Worm (Caenorhabditis elegans): Measurements from ENCODE around the gene nhr-150.

nhr-150 gene

DNA sequence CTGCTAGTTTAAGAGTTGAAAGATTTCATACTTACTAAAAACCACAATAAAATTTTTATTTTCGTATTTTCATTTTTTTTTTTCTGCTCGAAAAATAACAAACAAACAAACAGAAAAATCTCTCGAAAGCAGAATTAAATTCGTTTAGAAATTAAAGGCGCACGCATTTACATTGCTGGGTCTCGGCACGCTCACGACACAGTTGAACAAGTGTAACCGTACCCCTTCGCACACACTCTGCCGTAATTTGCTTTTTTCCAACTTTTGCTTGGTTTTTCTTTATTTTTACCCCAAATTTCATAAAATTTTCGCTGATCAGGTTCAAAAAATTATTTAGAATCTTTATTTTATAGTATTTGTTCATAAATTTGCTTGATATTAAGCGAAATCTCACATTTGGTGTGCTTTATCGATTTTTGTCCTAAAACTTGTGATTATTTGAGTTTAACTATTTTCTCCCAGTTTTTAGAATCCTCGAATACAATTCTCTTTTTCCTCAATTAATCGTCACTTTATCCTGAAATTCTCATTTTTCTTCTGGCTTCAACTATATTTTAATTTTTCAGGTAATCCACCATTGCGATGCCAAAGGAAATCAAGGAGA is 30.4 kb upstream of the nhr-150 start, which contains the start of gene rpl-38:
Gene rpl-38 (plus strand): TSS at position 554 of the 604 bp plus-strand sequence.
- TF ChIP-seq rnt-1 (tag; optimal IDR thresholded peaks at IDR 0.05) (no peak), nhr-11 (tag; optimal IDR thresholded peaks at IDR 0.05) (no peak), npax-4 (tag; optimal IDR thresholded peaks at IDR 0.05) (no peak), elt-4 (tag; optimal IDR thresholded peaks at IDR 0.05) (no peak), fax-1 (tag; optimal IDR thresholded peaks at IDR 0.05) (no peak), T23F11.4 (GFP tag; optimal IDR thresholded peaks at IDR 0.05) (no peak), tbx-2 (tag; optimal IDR thresholded peaks at IDR 0.05) (peak; percentile 40), ceh-34 (tag; optimal IDR thresholded peaks at IDR 0.05) (peak; percentile 37), ceh-31 (tag; optimal IDR thresholded peaks at IDR 0.05) (peak; percentile 56), dve-1 (tag; optimal IDR thresholded peaks at IDR 0.05) (no peak), pqm-1 (tag; optimal IDR thresholded peaks at IDR 0.05) (no peak), fkh-10 (GFP tag; optimal IDR thresholded peaks at IDR 0.05) (no peak), C08G9.2 (tag; optimal IDR thresholded peaks at IDR 0.05) (no peak), ztf-16 (tag; optimal IDR thresholded peaks at IDR 0.05) (no peak), ceh-2 (tag; optimal IDR thresholded peaks at IDR 0.05) (no peak), mec-3 (tag; optimal IDR thresholded peaks at IDR 0.05; ENCODE audit: borderline replicate concordance) (no peak), hlh-6 (tag; optimal IDR thresholded peaks at IDR 0.05) (no peak), unc-3 (GFP tag; conservative IDR thresholded peaks at IDR 0.05) (no peak), unc-3 (tag; optimal IDR thresholded peaks at IDR 0.05) (no peak), C38D4.7 (GFP tag; optimal IDR thresholded peaks at IDR 0.05) (no peak), ceh-48 (tag; optimal IDR thresholded peaks at IDR 0.05) (no peak), ceh-18 (tag; optimal IDR thresholded peaks at IDR 0.05) (peak; percentile 38), che-1 (tag; optimal IDR thresholded peaks at IDR 0.05) (no peak), ceh-22 (tag; optimal IDR thresholded peaks at IDR 0.05) (no peak), zip-5 (tag; optimal IDR thresholded peaks at IDR 0.05) (no peak), pros-1 (tag; optimal IDR thresholded peaks at IDR 0.05) (no peak), F13H6.1 (tag; optimal IDR thresholded peaks at IDR 0.05) (no peak), ref-2 (tag; optimal IDR thresholded peaks at IDR 0.05) (no peak), hlh-15 (tag; optimal IDR thresholded peaks at IDR 0.05) (no peak), dmd-4 (tag; optimal IDR thresholded peaks at IDR 0.05; ENCODE audit: borderline replicate concordance) (no peak), elt-2 (tag; optimal IDR thresholded peaks at IDR 0.05) (peak; percentile 0), hlh-8 (tag; optimal IDR thresholded peaks at IDR 0.05) (no peak), ceh-45 (GFP tag; IDR thresholded peaks at IDR 0.05) (no peak), ceh-19 (GFP tag; optimal IDR thresholded peaks at IDR 0.05) (no peak), K09A11.1 (tag; optimal IDR thresholded peaks at IDR 0.05; ENCODE audit: insufficient read depth) (no peak), tbx-7 (tag; optimal IDR thresholded peaks at IDR 0.05) (no peak), sox-4 (tag; optimal IDR thresholded peaks at IDR 0.05) (no peak), ets-4 (tag; optimal IDR thresholded peaks at IDR 0.05) (no peak), sdc-2 (tag; optimal IDR thresholded peaks at IDR 0.05) (no peak), hlh-13 (GFP tag; optimal IDR thresholded peaks at IDR 0.05) (no peak), ceh-14 (tag; optimal IDR thresholded peaks at IDR 0.05) (no peak), pha-2 (tag; optimal IDR thresholded peaks at IDR 0.05) (no peak), pat-9 (tag; optimal IDR thresholded peaks at IDR 0.05) (no peak), sox-2 (GFP tag; IDR thresholded peaks at IDR 0.05) (no peak), unc-42 (tag; optimal IDR thresholded peaks at IDR 0.05) (peak; percentile 94), madf-2 (tag; optimal IDR thresholded peaks at IDR 0.05) (no peak), nfya-1 (tag; optimal IDR thresholded peaks at IDR 0.05) (peak; percentile 90), pha-4 (tag; optimal IDR thresholded peaks at IDR 0.05) (no peak), fkh-6 (tag; optimal IDR thresholded peaks at IDR 0.05) (no peak), lin-11 (tag; optimal IDR thresholded peaks at IDR 0.05) (no peak), pax-1 (tag; optimal IDR thresholded peaks at IDR 0.05) (peak; percentile 14)
